Fruit fly (Drosophila melanogaster) whole organism, embryonic: ENCODE results near the gene CG32772.

Source experiments
- Ada2b ChIP-seq: fragments of 200-800 bp; sonication (Bioruptor generic); IDR thresholded peaks from 2 replicates; pipeline ENCODE4 v1.3.6; 2022; ENCODE audit warnings: missing biosample characterization, missing genetic modification characterization
- C15 ChIP-seq: fragments of 200-800 bp; sonication (Bioruptor generic); IDR thresholded peaks from 3 replicates; pipeline ENCODE4 v1.3.6; 2022; ENCODE audit warnings: missing biosample characterization, missing genetic modification characterization
- CG10147 ChIP-seq: fragments of 200-800 bp; sonication (Bioruptor generic); optimal IDR thresholded peaks from 2 replicates; lab custom pipeline; 2019; ENCODE audit warnings: missing biosample characterization, mild to moderate bottlenecking, missing genetic modification characterization, moderate library complexity
- CG10565 ChIP-seq: fragments of 200-800 bp; sonication (Bioruptor generic); optimal IDR thresholded peaks from 3 replicates; lab custom pipeline; 2016; ENCODE audit warnings: missing biosample characterization, mild to moderate bottlenecking, missing genetic modification characterization
- CG11695 ChIP-seq: fragments of 200-800 bp; sonication (Bioruptor generic); IDR thresholded peaks from 3 replicates; pipeline ENCODE4 v1.3.6; 2022; ENCODE audit warnings: missing biosample characterization, missing genetic modification characterization
- CG12104 ChIP-seq: fragments of 200-800 bp; sonication (Bioruptor generic); optimal IDR thresholded peaks from 3 replicates; lab custom pipeline; 2016; ENCODE audit warnings: missing biosample characterization, missing genetic modification characterization
- CG12744 ChIP-seq: fragments of 200-800 bp; sonication (Bioruptor generic); optimal IDR thresholded peaks from 2 replicates; lab custom pipeline; 2016; ENCODE audit warnings: missing biosample characterization, missing genetic modification characterization
- CG13894 ChIP-seq: fragments of 200-800 bp; sonication (Bioruptor generic); optimal IDR thresholded peaks from 3 replicates; lab custom pipeline; 2018; ENCODE audit warnings: missing biosample characterization, mild to moderate bottlenecking, missing genetic modification characterization, moderate library complexity
- CG14860 ChIP-seq: fragments of 200-800 bp; sonication (Bioruptor generic); IDR thresholded peaks from 3 replicates; pipeline ENCODE4 v1.3.6; 2022; ENCODE audit warnings: missing biosample characterization, missing genetic modification characterization; ENCODE audit not compliant: partially characterized antibody
- CG15011 ChIP-seq: fragments of 200-800 bp; sonication (Bioruptor generic); optimal IDR thresholded peaks from 3 replicates; lab custom pipeline; 2018; ENCODE audit warnings: missing biosample characterization, mild to moderate bottlenecking, missing genetic modification characterization
- CG1792 ChIP-seq: fragments of 200-800 bp; sonication (Bioruptor generic); optimal IDR thresholded peaks from 2 replicates; lab custom pipeline; 2016; ENCODE audit warnings: missing biosample characterization, missing genetic modification characterization
- CG18619 ChIP-seq: fragments of 200-800 bp; sonication (Bioruptor generic); optimal IDR thresholded peaks from 3 replicates; lab custom pipeline; 2017; ENCODE audit warnings: missing biosample characterization, mild to moderate bottlenecking, missing genetic modification characterization
- CG2120 ChIP-seq: fragments of 200-800 bp; sonication (Bioruptor generic); optimal IDR thresholded peaks from 3 replicates; lab custom pipeline; 2016; ENCODE audit warnings: missing biosample characterization, missing genetic modification characterization
- CG31224 ChIP-seq: fragments of 200-800 bp; sonication (Bioruptor generic); IDR thresholded peaks from 2 replicates; pipeline ENCODE4 v1.3.6; 2022; ENCODE audit warnings: missing biosample characterization, missing genetic modification characterization
- CG3163 ChIP-seq: fragments of 200-800 bp; sonication (Bioruptor generic); optimal IDR thresholded peaks from 3 replicates; lab custom pipeline; 2016; ENCODE audit warnings: missing biosample characterization, missing genetic modification characterization
- CG32772 ChIP-seq: fragments of 200-800 bp; sonication (Bioruptor generic); IDR thresholded peaks from 2 replicates; pipeline ENCODE4 v1.3.6; 2022; ENCODE audit warnings: missing biosample characterization, missing genetic modification characterization
- CG3995 ChIP-seq: fragments of 200-800 bp; sonication (Bioruptor generic); optimal IDR thresholded peaks from 3 replicates; lab custom pipeline; 2016; ENCODE audit warnings: missing biosample characterization, missing genetic modification characterization
- CG7786 ChIP-seq: fragments of 200-800 bp; sonication (Bioruptor generic); optimal IDR thresholded peaks from 2 replicates; lab custom pipeline; 2016; ENCODE audit warnings: missing biosample characterization, missing genetic modification characterization
- CG8089 ChIP-seq: fragments of 200-800 bp; sonication (Bioruptor generic); optimal IDR thresholded peaks from 3 replicates; lab custom pipeline; 2016; ENCODE audit warnings: missing biosample characterization, missing genetic modification characterization
- CG8388 ChIP-seq: fragments of 200-800 bp; sonication (Bioruptor generic); optimal IDR thresholded peaks from 2 replicates; lab custom pipeline; 2019; ENCODE audit warnings: missing biosample characterization, mild to moderate bottlenecking, missing genetic modification characterization, moderate library complexity
- CG8944 ChIP-seq: fragments of 200-800 bp; sonication (Bioruptor generic); optimal IDR thresholded peaks from 3 replicates; lab custom pipeline; 2016; ENCODE audit warnings: missing biosample characterization, missing genetic modification characterization
- CkIIα-i1 ChIP-seq: fragments of 200-800 bp; sonication (Bioruptor generic); IDR thresholded peaks from 2 replicates; pipeline ENCODE4 v1.3.6; 2022; ENCODE audit warnings: missing biosample characterization, missing genetic modification characterization
- Doc2 ChIP-seq: fragments of 200-800 bp; sonication (Bioruptor generic); IDR thresholded peaks from 2 replicates; pipeline ENCODE4 v1.3.6; 2022; ENCODE audit warnings: missing biosample characterization, missing genetic modification characterization
- H2.0 ChIP-seq: fragments of 200-800 bp; sonication (Bioruptor generic); IDR thresholded peaks from 2 replicates; pipeline ENCODE4 v1.3.6; 2022; ENCODE audit warnings: missing biosample characterization, missing genetic modification characterization
- HHEX ChIP-seq: fragments of 200-800 bp; sonication (Bioruptor generic); optimal IDR thresholded peaks from 3 replicates; lab custom pipeline; 2017; ENCODE audit warnings: missing biosample characterization, mild to moderate bottlenecking, missing genetic modification characterization, missing genetic modification reagents
- Lim3 ChIP-seq: fragments of 200-800 bp; sonication (Bioruptor generic); IDR thresholded peaks from 2 replicates; pipeline ENCODE4 v1.3.6; 2022; ENCODE audit warnings: missing biosample characterization, missing genetic modification characterization
- Sin3A ChIP-seq: fragments of >200 bp; optimal IDR thresholded peaks from 2 replicates; lab custom pipeline; 2018
- Xrp1 ChIP-seq: fragments of 200-800 bp; sonication (Bioruptor generic); IDR thresholded peaks from 2 replicates; pipeline ENCODE4 v1.3.6; 2022; ENCODE audit warnings: missing biosample characterization, missing genetic modification characterization
- abd-A ChIP-seq: fragments of 200-800 bp; sonication (Bioruptor generic); optimal IDR thresholded peaks from 3 replicates; lab custom pipeline; 2019; ENCODE audit warnings: missing biosample characterization, mild to moderate bottlenecking, missing genetic modification characterization, moderate library complexity
- bab2 ChIP-seq: fragments of 200-800 bp; sonication (Bioruptor generic); optimal IDR thresholded peaks from 2 replicates; lab custom pipeline; 2016; ENCODE audit warnings: missing biosample characterization, missing genetic modification characterization
- crc ChIP-seq: fragments of 200-800 bp; sonication (Bioruptor generic); optimal IDR thresholded peaks from 2 replicates; lab custom pipeline; 2016; ENCODE audit warnings: missing biosample characterization, missing genetic modification characterization
- dpn ChIP-seq, 2 experiments: fragments of 200-800 bp; sonication (Bioruptor generic); optimal IDR thresholded peaks; 3 replicates each; lab custom pipeline; 2016; ENCODE audit warnings: missing biosample characterization in 2 of 2, missing genetic modification characterization in 2 of 2
- en ChIP-seq: fragments of 200-800 bp; sonication (Bioruptor generic); optimal IDR thresholded peaks from 2 replicates; lab custom pipeline; 2016; ENCODE audit warnings: missing biosample characterization, missing genetic modification characterization
- esg ChIP-seq: fragments of 200-800 bp; sonication (Bioruptor generic); conservative IDR thresholded peaks from 2 replicates; pipeline ENCODE4 v1.3.6; 2022; ENCODE audit warnings: missing biosample characterization, missing genetic modification characterization
- ewg ChIP-seq: fragments of 200-800 bp; sonication (Bioruptor generic); optimal IDR thresholded peaks from 3 replicates; lab custom pipeline; 2017; ENCODE audit warnings: mild to moderate bottlenecking, missing biosample characterization, missing genetic modification reagents, missing genetic modification characterization
- grau ChIP-seq: fragments of 200-800 bp; optimal IDR thresholded peaks from 3 replicates; lab custom pipeline; 2019; ENCODE audit warnings: missing biosample characterization, mild to moderate bottlenecking, missing genetic modification characterization, moderate library complexity
- gro ChIP-seq: fragments of 200-800 bp; sonication (Bioruptor generic); optimal IDR thresholded peaks from 2 replicates; lab custom pipeline; 2016; ENCODE audit warnings: missing biosample characterization, missing genetic modification characterization
- nerfin-1 ChIP-seq: fragments of 200-800 bp; sonication (Bioruptor generic); optimal IDR thresholded peaks from 3 replicates; lab custom pipeline; 2019; ENCODE audit warnings: missing biosample characterization, mild to moderate bottlenecking, missing genetic modification characterization, moderate library complexity
- org-1 ChIP-seq: fragments of 200-800 bp; sonication (Bioruptor generic); optimal IDR thresholded peaks from 2 replicates; lab custom pipeline; 2017; ENCODE audit warnings: missing biosample characterization, missing genetic modification characterization
- pb ChIP-seq: fragments of 200-800 bp; sonication (Bioruptor generic); optimal IDR thresholded peaks from 3 replicates; lab custom pipeline; 2016; ENCODE audit warnings: missing biosample characterization, missing genetic modification characterization
- pnt ChIP-seq: fragments of 200-800 bp; sonication (Bioruptor generic); optimal IDR thresholded peaks from 3 replicates; lab custom pipeline; 2016; ENCODE audit warnings: missing biosample characterization, missing genetic modification characterization
- pzg ChIP-seq: fragments of 200-800 bp; sonication (Bioruptor generic); optimal IDR thresholded peaks from 3 replicates; lab custom pipeline; 2018; ENCODE audit warnings: missing biosample characterization, mild to moderate bottlenecking, missing genetic modification characterization, moderate library complexity
- ro ChIP-seq: fragments of 200-800 bp; sonication (Bioruptor generic); IDR thresholded peaks from 2 replicates; pipeline ENCODE4 v1.3.6; 2022; ENCODE audit warnings: missing biosample characterization, missing genetic modification characterization
- scrt ChIP-seq: fragments of 200-800 bp; sonication (Bioruptor generic); optimal IDR thresholded peaks from 2 replicates; lab custom pipeline; 2018; ENCODE audit warnings: missing biosample characterization, mild to moderate bottlenecking, missing genetic modification characterization, moderate library complexity
- slou ChIP-seq: fragments of 200-800 bp; sonication (Bioruptor generic); optimal IDR thresholded peaks from 3 replicates; lab custom pipeline; 2016; ENCODE audit warnings: missing biosample characterization, missing genetic modification characterization
- sna ChIP-seq: fragments of 200-800 bp; sonication (Bioruptor generic); IDR thresholded peaks from 2 replicates; pipeline ENCODE4 v1.3.6; 2022; ENCODE audit warnings: missing biosample characterization, missing genetic modification characterization; ENCODE audit not compliant: partially characterized antibody
- tio ChIP-seq: fragments of 200-800 bp; sonication (Bioruptor generic); optimal IDR thresholded peaks from 2 replicates; lab custom pipeline; 2017; ENCODE audit warnings: missing biosample characterization, missing genetic modification characterization, inconsistent platforms
- tna ChIP-seq: fragments of 200-800 bp; sonication (Bioruptor generic); IDR thresholded peaks from 2 replicates; pipeline ENCODE4 v1.3.6; 2022; ENCODE audit warnings: missing biosample characterization, missing genetic modification characterization; ENCODE audit not compliant: partially characterized antibody
- zfh1 ChIP-seq: fragments of 200-800 bp; sonication (Bioruptor generic); IDR thresholded peaks from 3 replicates; pipeline ENCODE4 v1.3.6; 2022; ENCODE audit warnings: missing biosample characterization, missing genetic modification characterization
- zfh2 ChIP-seq: fragments of 200-800 bp; sonication (Bioruptor generic); optimal IDR thresholded peaks from 2 replicates; lab custom pipeline; 2016; ENCODE audit warnings: missing biosample characterization, missing genetic modification characterization

Gene CG32772

dm6 chrX:4919040-4919881 is 10.4 kb downstream of the CG32772 start (continued):
- TF ChIP-seq CkIIα-i1 (peak; percentile 47; the same call in 1 of the 2 replicates), CG8089 (GFP tag; lab: Kevin White, UChicago) (peak; percentile 64), CG32772 (GFP tag; lab: Robert Waterston, UW) (peak; percentile 96), CG11695 (peak; percentile 84; the same call in 2 of the 3 replicates), dpn (GFP tag; optimal IDR thresholded peaks at IDR 0.05; lab: Kevin White, UChicago) (peak; percentile 87 to 90), CG12104 (peak; percentile 45), CG31224 (peak; percentile 61; the same call in 1 of the 2 replicates), HHEX (peak; percentile 81), bab2 (peak; percentile 84), grau (tag; lab: Kevin White, UChicago) (peak; percentile 94), gro (GFP tag; lab: Kevin White, UChicago) (peak; percentile 79), sna (GFP tag; lab: Robert Waterston, UW) (no peak), Ada2b (GFP tag; lab: Robert Waterston, UW) (peak; percentile 92), slou (GFP tag; lab: Kevin White, UChicago) (peak; percentile 62), zfh1 (GFP tag; lab: Robert Waterston, UW) (peak; percentile 82), pnt (GFP tag; lab: Kevin White, UChicago) (peak; percentile 86), pzg (GFP tag; lab: Kevin White, UChicago) (no peak), en (GFP tag; lab: Kevin White, UChicago) (peak; percentile 74), CG12744 (GFP tag; lab: Kevin White, UChicago) (peak; percentile 60), tio (GFP tag; lab: Kevin White, UChicago) (no peak), CG8944 (peak; percentile 89), ewg (GFP tag; lab: Kevin White, UChicago) (peak; percentile 17), CG18619 (peak; percentile 64), CG14860 (no peak), nerfin-1 (tag; lab: Kevin White, UChicago) (peak; percentile 27), CG1792 (GFP tag; lab: Kevin White, UChicago) (peak; percentile 76), scrt (GFP tag; lab: Kevin White, UChicago) (peak; percentile 56), org-1 (peak; percentile 91), crc (GFP tag; lab: Kevin White, UChicago) (peak; percentile 80), Lim3 (peak; percentile 27; the same call in 1 of the 2 replicates), CG7786 (GFP tag; lab: Kevin White, UChicago) (peak; percentile 82), CG8388 (GFP tag; lab: Kevin White, UChicago) (peak; percentile 58), Sin3A (no peak), CG10565 (GFP tag; lab: Kevin White, UChicago) (no peak), Doc2 (GFP tag; lab: Robert Waterston, UW) (peak; percentile 69), ro (peak; percentile 71), Xrp1 (GFP tag; lab: Robert Waterston, UW) (peak; percentile 83), C15 (GFP tag; lab: Robert Waterston, UW) (peak; percentile 80; the same call in 1 of the 3 replicates), H2.0 (GFP tag; lab: Robert Waterston, UW) (peak; percentile 89), CG3995 (GFP tag; lab: Kevin White, UChicago) (peak; percentile 43), abd-A (no peak), esg (GFP tag; lab: Robert Waterston, UW) (peak; percentile 88), CG3163 (GFP tag; lab: Kevin White, UChicago) (peak; percentile 60), CG10147 (peak; percentile 43), pb (peak; percentile 78), zfh2 (GFP tag; lab: Kevin White, UChicago) (peak; percentile 75), CG2120 (GFP tag; lab: Kevin White, UChicago) (peak; percentile 88), tna (GFP tag; lab: Robert Waterston, UW) (no peak), CG15011 (peak; percentile 27), CG13894 (tag; lab: Kevin White, UChicago) (peak; percentile 5)
